Fruit fly (Drosophila melanogaster): ENCODE data around the gene sl.
A peak's percentile ranks its signal among the peaks of the same experiment; 100 is the strongest.

Gene sl

dm6 chrX:16403811-16404420 lies 53.8 kb downstream of the sl start (continued):
- TF ChIP-seq fd102C (GFP tag; optimal IDR thresholded peaks at IDR 0.05) (no peak), H15 (GFP tag; IDR thresholded peaks at IDR 0.05) (peak; percentile 65), CG4424 (GFP tag; optimal IDR thresholded peaks at IDR 0.05) (peak; percentile 66), Atf6 (GFP tag; IDR thresholded peaks at IDR 0.05) (peak; percentile 90), CG2712 (tag; optimal IDR thresholded peaks at IDR 0.05) (no peak), toy (GFP tag; IDR thresholded peaks at IDR 0.05) (0 out of 2 replicates have a peak, but pooled peaks have one; percentile 36), phol (tag; optimal IDR thresholded peaks at IDR 0.05) (peak; percentile 74), dimm (GFP tag; IDR thresholded peaks at IDR 0.05) (no peak), CG17829 (tag; optimal IDR thresholded peaks at IDR 0.05) (no peak), CrebB (tag; optimal IDR thresholded peaks at IDR 0.05) (peak; percentile 76), dpn (GFP tag; optimal IDR thresholded peaks at IDR 0.05) (peak; percentile 62 to 84), sens-2 (GFP tag; IDR thresholded peaks at IDR 0.05) (no peak), Dbx (GFP tag; IDR thresholded peaks at IDR 0.05) (peak; percentile 71; the same call in 2 of the 3 replicates), H2.0 (GFP tag; IDR thresholded peaks at IDR 0.05) (peak; percentile 74), Camta (GFP tag; optimal IDR thresholded peaks at IDR 0.05) (peak; percentile 56), CG17186 (GFP tag; optimal IDR thresholded peaks at IDR 0.05) (no peak), bbx (GFP tag; IDR thresholded peaks at IDR 0.05; ENCODE audit: partially characterized antibody) (no peak), Drgx (GFP tag; IDR thresholded peaks at IDR 0.05) (peak; percentile 90), lov (optimal IDR thresholded peaks at IDR 0.05) (no peak), lov (GFP tag; IDR thresholded peaks at IDR 0.05) (no peak), CG12299 (tag; optimal IDR thresholded peaks at IDR 0.05) (peak; percentile 46), CG12219 (GFP tag; optimal IDR thresholded peaks at IDR 0.05) (peak; percentile 77), HLH3B (GFP tag; IDR thresholded peaks at IDR 0.05) (peak; percentile 83), TFAM (GFP tag; optimal IDR thresholded peaks at IDR 0.05) (no peak), CG3065 (GFP tag; optimal IDR thresholded peaks at IDR 0.05) (no peak), Aef1 (GFP tag; IDR thresholded peaks at IDR 0.05) (peak; percentile 73), CG8359 (GFP tag; optimal IDR thresholded peaks at IDR 0.05; ENCODE audit: borderline replicate concordance) (peak; percentile 30), pita (GFP tag; optimal IDR thresholded peaks at IDR 0.05) (no peak), CG11398 (GFP tag; optimal IDR thresholded peaks at IDR 0.05) (peak; percentile 15), Mrtf (GFP tag; IDR thresholded peaks at IDR 0.05) (peak; percentile 59; the same call in 1 of the 3 replicates), BtbVII (GFP tag; optimal IDR thresholded peaks at IDR 0.05) (peak; percentile 74), CG30020 (tag; optimal IDR thresholded peaks at IDR 0.05) (no peak), D (optimal IDR thresholded peaks at IDR 0.05) (no peak), D (GFP tag; optimal IDR thresholded peaks at IDR 0.05) (peak; percentile 38), repo (GFP tag; optimal IDR thresholded peaks at IDR 0.05) (peak; percentile 31), sim (GFP tag; IDR thresholded peaks at IDR 0.05) (peak; percentile 23; the same call in 1 of the 2 replicates), Lhr (GFP tag; optimal IDR thresholded peaks at IDR 0.05) (peak; percentile 15), CG1832 (GFP tag; optimal IDR thresholded peaks at IDR 0.05) (no peak), eyg (GFP tag; optimal IDR thresholded peaks at IDR 0.05) (peak; percentile 1), gfzf (GFP tag; optimal IDR thresholded peaks at IDR 0.05) (no peak), bab2 (GFP tag; optimal IDR thresholded peaks at IDR 0.05) (peak; percentile 58), CG32772 (GFP tag; IDR thresholded peaks at IDR 0.05) (peak; percentile 63), caup (GFP tag; optimal IDR thresholded peaks at IDR 0.05; ENCODE audit: severe bottlenecking) (peak; percentile 79), CG31224 (GFP tag; IDR thresholded peaks at IDR 0.05) (0 out of 2 replicates have a peak, but pooled peaks have one; percentile 53), grn (GFP tag; optimal IDR thresholded peaks at IDR 0.05) (peak; percentile 94), disco-r (GFP tag; optimal IDR thresholded peaks at IDR 0.05) (no peak), CG16779 (GFP tag; IDR thresholded peaks at IDR 0.05) (peak; percentile 80), lbe (GFP tag; optimal IDR thresholded peaks at IDR 0.05) (peak; percentile 4), trem (tag; optimal IDR thresholded peaks at IDR 0.05) (peak; percentile 22), fru (optimal IDR thresholded peaks at IDR 0.05) (no peak), CG11247 (GFP tag; IDR thresholded peaks at IDR 0.05) (peak; percentile 63), Gsc (GFP tag; IDR thresholded peaks at IDR 0.05) (no peak)

Data from whole organism, embryonic.